Worm (Caenorhabditis elegans) whole organism, late embryonic: ENCODE data around the gene Y55F3BR.10.

Source experiments
- C38D4.7 ChIP-seq: fragments of 200-800 bp; sonication (Bioruptor generic); optimal IDR thresholded peaks from 2 replicates; lab custom pipeline; 2018; ENCODE audit warnings: mild to moderate bottlenecking, missing genetic modification characterization, moderate library complexity, missing compliant biosample characterization
- K02D7.2 ChIP-seq: sonication (generic microtip); optimal IDR thresholded peaks from 2 replicates; lab custom pipeline; 2017; ENCODE audit warnings: mild to moderate bottlenecking, missing genetic modification characterization, missing compliant biosample characterization
- T23F11.4 ChIP-seq: fragments of 200-800 bp; sonication (Bioruptor generic); optimal IDR thresholded peaks from 2 replicates; lab custom pipeline; 2018; ENCODE audit warnings: mild to moderate bottlenecking, missing genetic modification characterization, missing compliant biosample characterization
- Y22D7AL.16 ChIP-seq: sonication (generic microtip); optimal IDR thresholded peaks from 2 replicates; lab custom pipeline; 2016; ENCODE audit warnings: missing genetic modification characterization, missing compliant biosample characterization
- ama-1 ChIP-seq: fragments of 150-350 bp; optimal IDR thresholded peaks from 2 replicates; lab custom pipeline; 2014
- ceh-19 ChIP-seq: fragments of 200-800 bp; sonication (Bioruptor generic); optimal IDR thresholded peaks from 2 replicates; lab custom pipeline; 2018; ENCODE audit warnings: mild to moderate bottlenecking, missing genetic modification characterization, missing compliant biosample characterization
- ceh-2 ChIP-seq: sonication (generic microtip); optimal IDR thresholded peaks from 2 replicates; lab custom pipeline; 2016; ENCODE audit warnings: missing genotype, missing genetic modification characterization, missing compliant biosample characterization
- ceh-31 ChIP-seq: sonication (generic microtip); optimal IDR thresholded peaks from 2 replicates; lab custom pipeline; 2016; ENCODE audit warnings: missing genetic modification characterization, missing compliant biosample characterization
- ceh-34 ChIP-seq: sonication (generic microtip); optimal IDR thresholded peaks from 2 replicates; lab custom pipeline; 2016; ENCODE audit warnings: mild to moderate bottlenecking, missing genetic modification characterization, missing compliant biosample characterization
- ceh-45 ChIP-seq: fragments of 200-800 bp; sonication (Bioruptor generic); IDR thresholded peaks from 2 replicates; pipeline ENCODE4 v1.3.6; 2022; ENCODE audit warnings: missing genetic modification reagents, missing genetic modification characterization, missing compliant biosample characterization
- ceh-48 ChIP-seq: sonication (generic microtip); optimal IDR thresholded peaks from 2 replicates; lab custom pipeline; 2016; ENCODE audit warnings: missing genetic modification characterization, inconsistent platforms, missing compliant biosample characterization
- ceh-6 ChIP-seq: fragments of 200-800 bp; sonication (Bioruptor generic); optimal IDR thresholded peaks from 2 replicates; lab custom pipeline; 2018; ENCODE audit warnings: mild to moderate bottlenecking, missing genetic modification characterization, missing compliant biosample characterization
- dmd-4 ChIP-seq: sonication (generic microtip); optimal IDR thresholded peaks from 2 replicates; lab custom pipeline; 2016; ENCODE audit warnings: borderline replicate concordance, missing genetic modification characterization, missing compliant biosample characterization
- dve-1 ChIP-seq: sonication (generic microtip); optimal IDR thresholded peaks from 2 replicates; lab custom pipeline; 2017; ENCODE audit warnings: antibody characterized with exemption, mild to moderate bottlenecking, missing genetic modification characterization, missing compliant biosample characterization
- elt-2 ChIP-seq: sonication (generic microtip); optimal IDR thresholded peaks from 2 replicates; lab custom pipeline; 2016; ENCODE audit warnings: missing genetic modification reagents, missing genetic modification characterization, missing compliant biosample characterization
- elt-4 ChIP-seq: sonication (generic microtip); optimal IDR thresholded peaks from 2 replicates; lab custom pipeline; 2016; ENCODE audit warnings: missing genetic modification characterization, missing compliant biosample characterization
- ets-4 ChIP-seq: sonication (generic microtip); optimal IDR thresholded peaks from 2 replicates; lab custom pipeline; 2016; ENCODE audit warnings: missing genetic modification characterization, missing compliant biosample characterization
- fkh-10 ChIP-seq: fragments of 150-350 bp; optimal IDR thresholded peaks from 2 replicates; lab custom pipeline; 2014; ENCODE audit warnings: missing biosample characterization, missing genetic modification reagents, missing genetic modification characterization
- fkh-6 ChIP-seq: sonication (generic microtip); optimal IDR thresholded peaks from 2 replicates; lab custom pipeline; 2016; ENCODE audit warnings: missing genetic modification characterization, missing compliant biosample characterization
- hlh-13 ChIP-seq: fragments of 200-800 bp; sonication (Bioruptor generic); optimal IDR thresholded peaks from 2 replicates; lab custom pipeline; 2018; ENCODE audit warnings: mild to moderate bottlenecking, missing genetic modification characterization, missing compliant biosample characterization
- hlh-30 ChIP-seq: sonication (generic microtip); optimal IDR thresholded peaks from 2 replicates; lab custom pipeline; 2017; ENCODE audit warnings: antibody characterized with exemption, missing genetic modification characterization, missing compliant biosample characterization; ENCODE audit not compliant: insufficient read depth
- hlh-6 ChIP-seq: sonication (generic microtip); optimal IDR thresholded peaks from 2 replicates; lab custom pipeline; 2016; ENCODE audit warnings: missing genotype, missing genetic modification characterization, missing compliant biosample characterization
- lin-11 ChIP-seq: fragments of 200-800 bp; sonication (Bioruptor generic); optimal IDR thresholded peaks from 2 replicates; lab custom pipeline; 2018; ENCODE audit warnings: mild to moderate bottlenecking, missing genetic modification characterization, missing compliant biosample characterization
- madf-2 ChIP-seq: sonication (generic microtip); optimal IDR thresholded peaks from 2 replicates; lab custom pipeline; 2017; ENCODE audit warnings: missing genetic modification characterization, missing compliant biosample characterization
- pat-9 ChIP-seq: fragments of 200-800 bp; sonication (Bioruptor generic); optimal IDR thresholded peaks from 2 replicates; lab custom pipeline; 2018; ENCODE audit warnings: mild to moderate bottlenecking, missing genetic modification characterization, moderate library complexity, missing compliant biosample characterization
- pax-1 ChIP-seq: fragments of 150-350 bp; optimal IDR thresholded peaks from 2 replicates; lab custom pipeline; 2014; ENCODE audit warnings: missing biosample characterization, missing genetic modification characterization
- pqm-1 ChIP-seq: sonication (generic microtip); optimal IDR thresholded peaks from 2 replicates; lab custom pipeline; 2016; ENCODE audit warnings: missing genetic modification characterization, missing compliant biosample characterization
- rnt-1 ChIP-seq: sonication (generic microtip); optimal IDR thresholded peaks from 2 replicates; lab custom pipeline; 2016; ENCODE audit warnings: missing genetic modification characterization, missing compliant biosample characterization
- sdc-2 ChIP-seq: sonication (generic microtip); optimal IDR thresholded peaks from 2 replicates; lab custom pipeline; 2016; ENCODE audit warnings: missing genotype, missing genetic modification characterization, missing compliant biosample characterization
- tbx-2 ChIP-seq: sonication (generic microtip); optimal IDR thresholded peaks from 2 replicates; lab custom pipeline; 2016; ENCODE audit warnings: missing genetic modification characterization, missing compliant biosample characterization
- unc-3 ChIP-seq, 2 experiments: fragments of 200-800 bp in 1 of 2; sonication (Bioruptor generic) in 1 of 2; sonication (generic microtip) in 1 of 2; conservative IDR thresholded peaks in 1 of 2; optimal IDR thresholded peaks in 1 of 2; 2 replicates each; pipeline versions ENCODE4 v1.3.6 to Lab custom; 2016 to 2022; ENCODE audit warnings: missing compliant biosample characterization in 2 of 2, missing genetic modification characterization in 2 of 2, missing genetic modification reagents in 1 of 2
- unc-42 ChIP-seq: sonication (generic microtip); optimal IDR thresholded peaks from 2 replicates; lab custom pipeline; 2016; ENCODE audit warnings: missing genotype, missing genetic modification characterization, missing compliant biosample characterization
- unc-55 ChIP-seq: sonication (generic microtip); optimal IDR thresholded peaks from 2 replicates; lab custom pipeline; 2017; ENCODE audit warnings: missing biosample characterization, missing genetic modification reagents, missing genetic modification characterization
- unc-86 ChIP-seq: sonication (generic microtip); optimal IDR thresholded peaks from 2 replicates; lab custom pipeline; 2016; ENCODE audit warnings: missing genetic modification characterization, missing compliant biosample characterization
- ztf-16 ChIP-seq: sonication (generic microtip); optimal IDR thresholded peaks from 2 replicates; lab custom pipeline; 2017; ENCODE audit warnings: missing genetic modification characterization, missing compliant biosample characterization

Gene Y55F3BR.10

DNA sequence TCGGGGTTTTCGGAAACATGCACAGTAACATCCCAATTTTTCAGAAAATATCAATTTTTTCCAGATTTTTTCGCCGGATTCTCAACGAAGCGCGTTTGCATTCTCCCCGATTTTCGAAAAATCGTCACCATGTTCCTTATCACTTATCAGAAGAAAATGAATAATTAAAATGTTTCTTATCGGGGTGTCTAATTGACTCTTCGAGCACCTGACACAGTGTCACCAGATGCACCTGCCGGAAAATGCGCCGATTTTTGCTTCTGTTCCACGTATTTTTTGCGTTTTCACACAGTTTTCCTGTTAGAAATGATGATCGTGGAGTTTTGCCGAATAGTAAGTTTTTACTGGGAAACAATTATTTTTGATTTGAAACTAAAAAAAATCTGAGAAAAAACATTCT is 23.2 kb downstream of the Y55F3BR.10 start:
- peak; percentile 47 for TF ChIP-seq elt-2
- no peak for TF ChIP-seq ztf-16 (tag; lab: Kevin White, UChicago)

DNA sequence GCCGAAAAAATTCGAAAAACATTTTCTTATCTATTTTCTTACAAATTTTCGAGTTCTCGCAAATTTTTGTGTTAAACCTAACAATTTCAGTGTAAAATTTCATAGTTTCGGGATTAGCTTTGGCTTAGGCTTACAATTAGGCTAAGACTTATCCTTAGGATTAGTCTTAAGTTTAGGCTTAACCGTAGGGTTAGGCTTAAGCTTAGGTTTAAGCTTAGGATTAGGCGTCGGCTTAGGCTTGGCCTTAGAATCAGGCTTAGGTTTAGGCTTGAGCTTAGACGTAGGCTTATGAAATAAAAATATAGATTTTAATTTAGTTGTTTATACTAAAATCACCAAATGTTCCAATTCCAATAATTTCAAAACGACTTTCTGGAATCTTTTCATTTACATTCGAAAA is 23.8 kb downstream of the Y55F3BR.10 start:
- TF ChIP-seq dve-1 (peak; percentile 93), fkh-10 (GFP tag; lab: Kevin White, UChicago) (no peak)

DNA sequence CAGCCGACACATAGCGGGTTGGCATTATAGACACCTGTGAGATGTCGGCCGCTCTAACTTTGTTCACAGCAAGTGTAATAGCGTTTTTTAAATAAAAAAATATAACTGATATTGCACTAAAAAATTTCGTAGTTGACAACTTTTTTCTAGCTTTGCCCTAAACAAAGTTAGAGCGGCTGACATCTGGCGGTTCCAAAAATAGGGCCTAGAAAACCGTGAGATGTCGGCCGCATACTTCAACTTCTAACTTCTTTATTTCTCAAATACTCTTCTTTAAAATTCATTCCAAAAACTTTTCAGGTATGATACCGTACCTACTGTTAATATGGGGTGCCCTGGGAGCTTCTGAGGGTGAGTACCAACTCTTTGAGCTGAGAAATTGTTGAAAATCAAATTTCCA is 26.4 kb downstream of the Y55F3BR.10 start, which contains the start of gene Y55F3BR.2:
Y55F3BR.2 (plus strand) TSS at position 301 of the 400 bp plus-strand sequence.
- TF ChIP-seq dve-1 (no peak), ceh-34 (tag; lab: Kevin White, UChicago) (no peak), unc-42 (tag; lab: Kevin White, UChicago) (no peak), Y22D7AL.16 (tag; lab: Kevin White, UChicago) (no peak), T23F11.4 (GFP tag; lab: Kevin White, UChicago) (no peak), unc-86 (tag; lab: Kevin White, UChicago) (no peak), ceh-45 (GFP tag; lab: Robert Waterston, UW) (no peak), sdc-2 (tag; lab: Kevin White, UChicago) (no peak), madf-2 (tag; lab: Kevin White, UChicago) (no peak), lin-11 (tag; lab: Kevin White, UChicago) (no peak), hlh-30 (tag; lab: Kevin White, UChicago) (no peak), rnt-1 (tag; lab: Kevin White, UChicago) (no peak), unc-3 (GFP tag; conservative IDR thresholded peaks at IDR 0.05; lab: Robert Waterston, UW) (no peak), unc-3 (tag; optimal IDR thresholded peaks at IDR 0.05; lab: Kevin White, UChicago) (no peak), ets-4 (tag; lab: Kevin White, UChicago) (no peak), hlh-6 (tag; lab: Kevin White, UChicago) (no peak), pqm-1 (tag; lab: Kevin White, UChicago) (no peak), ceh-6 (no peak)

DNA sequence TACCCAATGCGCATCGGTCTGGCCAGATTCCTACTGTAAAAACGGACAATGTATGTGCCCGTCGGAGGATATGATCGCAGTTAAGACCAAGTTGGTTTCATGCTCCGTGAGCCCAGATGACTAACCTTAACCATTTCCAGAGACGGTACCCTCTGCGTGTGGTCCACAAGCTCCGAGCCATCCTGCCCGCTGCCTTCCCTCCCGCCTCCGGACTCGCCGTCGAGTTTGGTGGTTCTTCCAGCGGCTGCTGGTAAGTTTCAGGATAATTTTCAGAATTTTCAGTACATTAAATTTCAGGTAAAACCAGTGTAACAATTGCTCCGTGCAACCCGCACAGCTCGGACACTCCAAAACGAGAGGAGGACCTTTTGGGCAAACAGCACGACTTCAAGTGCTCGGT is 28.6 kb downstream of the Y55F3BR.10 start:
- TF ChIP-seq ama-1 (lab: Kevin White, UChicago) (no peak), ceh-2 (tag; lab: Kevin White, UChicago) (no peak), fkh-6 (tag; lab: Kevin White, UChicago) (no peak), madf-2 (tag; lab: Kevin White, UChicago) (no peak), pat-9 (tag; lab: Kevin White, UChicago) (no peak), lin-11 (tag; lab: Kevin White, UChicago) (no peak), K02D7.2 (tag; lab: Kevin White, UChicago) (no peak), ceh-31 (no peak)

DNA sequence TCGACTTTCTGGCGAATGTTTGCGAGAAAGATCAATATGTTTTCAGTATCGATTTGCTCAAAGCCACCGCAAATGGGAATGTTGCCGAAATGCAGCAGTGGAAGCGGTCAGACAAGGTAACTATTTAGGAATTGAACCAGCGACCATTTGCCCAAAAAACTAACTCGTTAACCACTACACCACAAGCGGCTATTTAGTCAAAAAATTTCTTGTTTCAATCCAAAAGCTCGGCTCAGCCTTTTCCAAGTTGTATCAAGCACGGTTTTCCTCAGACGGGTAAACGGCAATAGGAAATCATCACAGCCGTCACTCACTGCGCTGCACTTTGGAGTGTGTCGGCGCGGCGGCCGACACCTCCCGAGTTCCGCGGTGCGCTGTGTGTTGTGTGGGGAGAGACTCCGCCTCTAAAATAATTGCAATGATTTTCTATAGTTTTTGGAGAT is 34.6 kb downstream of the Y55F3BR.10 start:
- TF ChIP-seq hlh-13, result no peak
- peak; percentile 56 for TF ChIP-seq dve-1
- TF ChIP-seq elt-2, result peak; percentile 24
- no peak for TF ChIP-seq ceh-19 (GFP tag; lab: Kevin White, UChicago)
- TF ChIP-seq elt-4 (tag; lab: Kevin White, UChicago), result no peak
- TF ChIP-seq madf-2 (tag; lab: Kevin White, UChicago), result no peak
- TF ChIP-seq unc-55 (GFP tag; lab: Kevin White, UChicago), result no peak
- TF ChIP-seq ceh-31, result no peak
- TF ChIP-seq tbx-2 (tag; lab: Kevin White, UChicago), result no peak
- no peak for TF ChIP-seq ceh-48 (tag; lab: Kevin White, UChicago)
- peak; percentile 45 for TF ChIP-seq ama-1 (lab: Kevin White, UChicago)
- TF ChIP-seq pax-1 (tag; lab: Kevin White, UChicago), result no peak
- no peak for TF ChIP-seq dmd-4 (tag; lab: Kevin White, UChicago)
- no peak for TF ChIP-seq C38D4.7 (GFP tag; lab: Kevin White, UChicago)
